Worm (Caenorhabditis elegans) whole organism, L3 larva: Measurements from ENCODE around the gene clp-1.

ENCODE experiments used
- ZK546.5 ChIP-seq: sonication (generic microtip); optimal IDR thresholded peaks from 2 replicates; lab custom pipeline; 2017; ENCODE audit warnings: missing biosample characterization, missing genetic modification characterization
- aly-2 ChIP-seq: fragments of 150-350 bp; optimal IDR thresholded peaks from 2 replicates; lab custom pipeline; 2014; ENCODE audit warnings: missing biosample characterization, missing genetic modification characterization
- ama-1 ChIP-seq: fragments of 150-350 bp; optimal IDR thresholded peaks from 2 replicates; lab custom pipeline; 2018
- ceh-9 ChIP-seq: sonication (generic microtip); optimal IDR thresholded peaks from 2 replicates; lab custom pipeline; 2018; ENCODE audit warnings: missing biosample characterization, missing genetic modification characterization
- daf-12 ChIP-seq: fragments of 150-350 bp; optimal IDR thresholded peaks from 2 replicates; lab custom pipeline; 2014; ENCODE audit warnings: missing biosample characterization, missing genetic modification reagents, missing genetic modification characterization
- egl-27 ChIP-seq: sonication (generic microtip); optimal IDR thresholded peaks from 4 replicates; lab custom pipeline; 2017; ENCODE audit warnings: missing biosample characterization, missing genetic modification reagents, missing genetic modification characterization
- egl-5 ChIP-seq: fragments of 150-350 bp; optimal IDR thresholded peaks from 2 replicates; lab custom pipeline; 2017; ENCODE audit warnings: missing biosample characterization, missing genetic modification reagents, missing genetic modification characterization, inconsistent platforms
- elt-2 ChIP-seq: sonication (generic microtip); optimal IDR thresholded peaks from 2 replicates; lab custom pipeline; 2016; ENCODE audit warnings: missing genetic modification reagents, mild to moderate bottlenecking, missing genetic modification characterization, missing compliant biosample characterization
- eor-1 ChIP-seq, 2 experiments: fragments of 150-350 bp; optimal IDR thresholded peaks; 2 replicates each; lab custom pipeline; 2014 to 2018; ENCODE audit warnings: missing biosample characterization in 2 of 2, missing genetic modification characterization in 2 of 2
- fkh-10 ChIP-seq: sonication (generic microtip); optimal IDR thresholded peaks from 2 replicates; lab custom pipeline; 2017; ENCODE audit warnings: missing biosample characterization, missing genetic modification reagents, missing genetic modification characterization
- fkh-2 ChIP-seq: fragments of 150-350 bp; optimal IDR thresholded peaks from 2 replicates; lab custom pipeline; 2014; ENCODE audit warnings: missing biosample characterization, missing genetic modification reagents, missing genetic modification characterization
- hmg-11 ChIP-seq: sonication (generic microtip); optimal IDR thresholded peaks from 2 replicates; lab custom pipeline; 2016; ENCODE audit warnings: missing genetic modification characterization, missing compliant biosample characterization
- jun-1 ChIP-seq: fragments of 150-350 bp; optimal IDR thresholded peaks from 2 replicates; lab custom pipeline; 2014; ENCODE audit warnings: missing biosample characterization, missing genetic modification reagents, missing genetic modification characterization
- lin-15B ChIP-seq: fragments of 150-350 bp; optimal IDR thresholded peaks from 2 replicates; lab custom pipeline; 2014; ENCODE audit warnings: missing biosample characterization, missing genetic modification characterization
- lin-39 ChIP-seq: fragments of 150-350 bp; optimal IDR thresholded peaks from 2 replicates; lab custom pipeline; 2018; ENCODE audit warnings: missing biosample characterization, missing genetic modification reagents, missing genetic modification characterization
- lsy-12 ChIP-seq: sonication (generic microtip); optimal IDR thresholded peaks from 2 replicates; lab custom pipeline; 2016; ENCODE audit warnings: mild to moderate bottlenecking, missing genetic modification characterization, missing compliant biosample characterization
- nfya-1 ChIP-seq: sonication (generic microtip); optimal IDR thresholded peaks from 2 replicates; lab custom pipeline; 2017; ENCODE audit warnings: missing genetic modification characterization, mild to moderate bottlenecking, missing compliant biosample characterization, antibody characterized with exemption, moderate library complexity; ENCODE audit not compliant: insufficient read depth
- nhr-12 ChIP-seq: fragments of 150-350 bp; optimal IDR thresholded peaks from 2 replicates; lab custom pipeline; 2014; ENCODE audit warnings: missing biosample characterization, missing genetic modification characterization
- nhr-23 ChIP-seq: fragments of 150-350 bp; optimal IDR thresholded peaks from 2 replicates; lab custom pipeline; 2014; ENCODE audit warnings: missing biosample characterization, missing genetic modification reagents, missing genetic modification characterization
- nhr-237 ChIP-seq: fragments of 150-350 bp; optimal IDR thresholded peaks from 2 replicates; lab custom pipeline; 2014; ENCODE audit warnings: missing biosample characterization, missing genetic modification characterization
- nhr-25 ChIP-seq: sonication (generic microtip); optimal IDR thresholded peaks from 2 replicates; lab custom pipeline; 2017; ENCODE audit warnings: missing biosample characterization, missing genetic modification characterization
- nhr-67 ChIP-seq: fragments of 150-350 bp; optimal IDR thresholded peaks from 2 replicates; lab custom pipeline; 2014; ENCODE audit warnings: missing biosample characterization, missing genetic modification characterization
- nhr-76 ChIP-seq: fragments of 150-350 bp; sonication (generic microtip); optimal IDR thresholded peaks from 5 replicates; lab custom pipeline; 2014; ENCODE audit warnings: missing biosample characterization, missing genetic modification characterization
- nhr-77 ChIP-seq: fragments of 150-350 bp; optimal IDR thresholded peaks from 2 replicates; lab custom pipeline; 2014; ENCODE audit warnings: missing biosample characterization, missing genetic modification characterization
- pha-4 ChIP-seq: fragments of 150-350 bp; optimal IDR thresholded peaks from 2 replicates; lab custom pipeline; 2014; ENCODE audit warnings: missing biosample characterization, missing genetic modification reagents, missing genetic modification characterization
- sea-2 ChIP-seq: fragments of 150-350 bp; sonication (generic microtip); optimal IDR thresholded peaks from 4 replicates; lab custom pipeline; 2014; ENCODE audit warnings: missing biosample characterization, missing genetic modification reagents, missing genetic modification characterization
- skn-1 ChIP-seq: fragments of 150-350 bp; optimal IDR thresholded peaks from 2 replicates; lab custom pipeline; 2014; ENCODE audit warnings: missing biosample characterization, missing genetic modification characterization
- snpc-4 ChIP-seq: fragments of 150-350 bp; optimal IDR thresholded peaks from 2 replicates; lab custom pipeline; 2014; ENCODE audit warnings: missing biosample characterization, missing genetic modification characterization
- tbx-2 ChIP-seq: sonication (generic microtip); optimal IDR thresholded peaks from 2 replicates; lab custom pipeline; 2016; ENCODE audit warnings: mild to moderate bottlenecking, missing genetic modification characterization, missing compliant biosample characterization
- unc-39 ChIP-seq: sonication (generic microtip); optimal IDR thresholded peaks from 4 replicates; lab custom pipeline; 2017; ENCODE audit warnings: missing biosample characterization, missing genetic modification characterization
- unc-62 ChIP-seq: fragments of 150-350 bp; sonication (generic microtip); optimal IDR thresholded peaks from 4 replicates; lab custom pipeline; 2014; ENCODE audit warnings: missing biosample characterization, missing genetic modification reagents, missing genetic modification characterization
- ztf-4 ChIP-seq: fragments of 150-350 bp; optimal IDR thresholded peaks from 2 replicates; lab custom pipeline; 2014; ENCODE audit warnings: missing biosample characterization, missing genetic modification characterization

Gene clp-1

DNA sequence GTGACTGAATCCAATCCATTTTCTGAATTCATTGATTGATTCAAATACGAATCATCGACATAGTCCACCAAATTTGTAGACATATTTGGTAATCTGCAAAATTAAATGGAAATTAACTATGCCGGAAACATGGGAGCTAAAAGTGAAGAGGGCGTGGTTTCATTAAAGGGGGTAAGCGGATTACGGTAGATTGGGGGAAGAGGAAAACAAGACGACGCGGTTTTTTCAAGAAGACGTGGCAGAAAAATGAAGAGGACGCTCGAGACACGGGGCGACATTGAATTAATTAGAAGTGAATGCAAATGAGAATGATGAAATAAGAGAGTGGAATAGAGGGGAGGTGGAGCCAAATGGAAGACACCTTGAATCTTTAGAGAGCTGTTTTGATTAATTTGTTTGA lies 16.6 kb downstream of the clp-1 start, which contains the start of gene npr-17:
Gene npr-17 (minus strand): TSS at position 101 of the 400 bp plus-strand sequence.
- TF ChIP-seq nhr-23 (tag; lab: Kevin White, UChicago) (no peak), nhr-67 (no peak), ceh-9 (no peak), ama-1 (lab: Kevin White, UChicago) (no peak), egl-27 (no peak), pha-4 (no peak), unc-39 (no peak), fkh-10 (GFP tag; lab: Kevin White, UChicago) (no peak), eor-1 (tag; optimal IDR thresholded peaks at IDR 0.05; lab: Kevin White, UChicago) (no peak), nhr-237 (no peak), daf-12 (no peak), lin-15B (tag; lab: Kevin White, UChicago) (no peak), aly-2 (tag; lab: Kevin White, UChicago) (no peak), ztf-4 (no peak), lsy-12 (tag; lab: Kevin White, UChicago) (no peak), egl-5 (tag; lab: Kevin White, UChicago) (no peak)
- TF ChIP-seq, all 47 proteins: peak for 0

DNA sequence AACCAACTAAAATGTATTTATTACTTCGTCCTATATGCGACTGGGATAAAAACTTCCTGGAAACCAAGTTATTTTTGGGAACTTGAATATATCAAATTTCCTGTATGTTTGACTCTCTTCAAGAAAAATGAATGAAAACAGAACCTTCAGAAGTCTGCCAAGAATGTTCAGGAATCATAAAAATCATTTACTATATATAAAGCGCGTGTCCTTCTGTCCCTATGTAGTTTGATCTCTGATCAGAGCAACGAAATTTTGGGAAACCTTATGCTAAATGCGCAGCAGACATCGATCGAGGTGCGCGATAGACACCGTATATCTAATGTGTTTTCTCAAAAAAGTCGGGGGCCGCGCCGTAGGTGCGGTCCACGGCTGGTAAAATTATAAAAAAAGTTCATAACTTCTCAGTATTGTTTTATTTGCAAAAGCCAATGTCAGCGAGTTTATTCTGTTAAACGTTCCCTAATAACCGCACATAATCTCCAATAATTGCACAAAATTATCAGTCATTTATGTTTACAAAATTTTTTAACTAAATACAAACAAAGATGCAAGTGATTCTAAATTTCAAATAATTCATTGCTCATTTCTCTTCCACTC lies 17.8 kb downstream of the clp-1 start:
- TF ChIP-seq pha-4, result no peak
- TF ChIP-seq ztf-4, result no peak
- TF ChIP-seq egl-5 (tag; lab: Kevin White, UChicago), result no peak
- no peak for TF ChIP-seq tbx-2 (tag; lab: Kevin White, UChicago)
- no peak for TF ChIP-seq ZK546.5 (tag; lab: Kevin White, UChicago)
- no peak for TF ChIP-seq unc-62
- TF ChIP-seq nhr-67, result no peak
- TF ChIP-seq nhr-77, result no peak
- no peak for TF ChIP-seq jun-1 (tag; lab: Kevin White, UChicago)
- TF ChIP-seq nhr-25 (tag; lab: Kevin White, UChicago), result no peak
- no peak for TF ChIP-seq fkh-2
- TF ChIP-seq skn-1 (tag; lab: Kevin White, UChicago), result no peak
- no peak for TF ChIP-seq sea-2 (GFP tag; lab: Kevin White, UChicago)
- no peak for TF ChIP-seq snpc-4 (tag; lab: Kevin White, UChicago)

DNA sequence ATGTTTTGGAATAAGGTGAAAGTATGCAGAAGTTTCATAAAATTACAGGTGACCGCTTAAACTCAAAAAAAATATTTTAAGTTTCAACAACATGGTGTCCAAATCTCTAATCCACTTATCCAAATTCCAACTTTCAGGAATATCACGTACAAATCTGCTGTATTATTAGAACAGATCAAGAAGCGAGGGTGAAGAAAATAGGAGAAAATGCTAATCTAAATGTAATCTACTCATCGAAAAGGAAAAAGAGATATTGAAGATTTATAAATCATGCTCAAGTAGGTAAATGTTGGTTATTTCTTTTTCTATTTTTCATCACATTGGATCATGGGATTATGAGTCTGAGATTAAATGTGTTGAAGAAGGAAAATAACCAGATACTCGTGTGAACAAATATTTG lies 21.8 kb downstream of the clp-1 start:
- TF ChIP-seq nhr-76 (tag; lab: Kevin White, UChicago) (no peak), egl-27 (no peak), nhr-12 (tag; lab: Kevin White, UChicago) (no peak), elt-2 (tag; lab: Kevin White, UChicago) (no peak), lin-39 (tag; lab: Kevin White, UChicago) (no peak), hmg-11 (tag; lab: Kevin White, UChicago) (no peak), unc-62 (no peak), nfya-1 (tag; lab: Kevin White, UChicago) (no peak)

DNA sequence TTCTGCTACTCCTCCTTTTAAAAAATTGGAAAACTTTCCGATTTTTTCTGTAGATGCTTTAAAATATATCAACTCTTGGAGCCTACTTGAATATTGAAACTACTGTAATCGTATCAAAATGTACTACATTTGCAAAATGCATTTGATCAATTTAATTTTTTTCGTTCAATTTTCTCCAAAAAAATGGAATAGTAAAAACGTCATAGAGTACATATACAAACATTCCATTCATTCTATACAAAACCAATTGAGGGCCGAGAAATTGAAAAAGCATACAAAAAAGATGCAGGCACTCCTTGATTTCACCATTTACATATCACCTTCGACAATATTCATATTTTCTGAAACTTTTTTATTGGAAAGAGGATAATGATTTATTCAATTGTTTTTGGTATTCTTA lies 24.3 kb downstream of the clp-1 start, which contains the start of gene C06G4.6:
Gene C06G4.6 (plus strand): TSS at position 301 of the 400 bp plus-strand sequence.
- TF ChIP-seq ceh-9 (no peak), unc-62 (no peak), egl-27 (no peak)

DNA sequence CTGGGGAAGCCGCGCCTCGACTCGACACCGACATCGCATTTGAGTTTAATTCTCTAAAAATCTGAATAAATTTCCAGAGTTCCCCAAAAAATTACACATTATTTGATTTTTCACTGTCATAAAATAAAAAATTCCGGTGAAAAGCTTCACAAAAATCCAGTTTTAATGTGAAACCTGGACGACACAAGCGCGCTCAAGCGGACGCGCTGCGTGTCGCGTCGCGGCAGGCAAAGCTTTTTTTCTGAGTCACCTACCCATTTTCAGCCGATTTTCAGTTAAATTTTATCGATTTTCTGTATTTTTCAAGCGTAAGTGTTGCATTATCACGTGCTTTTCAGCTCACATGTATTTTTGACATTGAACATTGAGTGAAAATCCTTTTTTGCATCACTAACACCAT lies 30.0 kb downstream of the clp-1 start, which contains the start of gene cit-1.1:
Gene cit-1.1 (minus strand): TSS at position 53 of the 400 bp plus-strand sequence.
- TF ChIP-seq nfya-1 (tag; lab: Kevin White, UChicago), result peak; percentile 46
- TF ChIP-seq tbx-2 (tag; lab: Kevin White, UChicago), result no peak
- no peak for TF ChIP-seq nhr-237
- no peak for TF ChIP-seq fkh-10 (GFP tag; lab: Kevin White, UChicago)
- TF ChIP-seq lin-39 (tag; lab: Kevin White, UChicago), result peak; percentile 59
- peak; percentile 60 for TF ChIP-seq lin-15B (tag; lab: Kevin White, UChicago)
- peak; percentile 36 for TF ChIP-seq hmg-11 (tag; lab: Kevin White, UChicago)
- peak; percentile 11 for TF ChIP-seq pha-4
- TF ChIP-seq unc-39, result no peak
- TF ChIP-seq elt-2 (tag; lab: Kevin White, UChicago), result peak; percentile 19
- TF ChIP-seq egl-5 (tag; lab: Kevin White, UChicago), result peak; percentile 37
- TF ChIP-seq, all 47 proteins: peak for 7
